Worm (Caenorhabditis elegans) whole organism, early embryonic: ENCODE data around the gene R02F11.3.

ENCODE experiments used
- B0310.2 ChIP-seq: sonication (generic microtip); optimal IDR thresholded peaks from 2 replicates; lab custom pipeline; 2016; ENCODE audit warnings: mild to moderate bottlenecking, missing genetic modification characterization, missing compliant biosample characterization
- ama-1 ChIP-seq: fragments of 150-350 bp; optimal IDR thresholded peaks from 2 replicates; lab custom pipeline; 2014
- ets-7 ChIP-seq: sonication (generic microtip); optimal IDR thresholded peaks from 2 replicates; lab custom pipeline; 2016; ENCODE audit warnings: missing genotype, missing genetic modification characterization, missing compliant biosample characterization
- tbx-11 ChIP-seq: fragments of 200-800 bp; sonication (Bioruptor generic); IDR thresholded peaks from 2 replicates; pipeline ENCODE4 v1.3.6; 2022; ENCODE audit warnings: missing genetic modification characterization, missing compliant biosample characterization
- tbx-37 ChIP-seq: fragments of 200-800 bp; sonication (Bioruptor generic); conservative IDR thresholded peaks from 2 replicates; pipeline ENCODE4 v1.3.6; 2022; ENCODE audit warnings: missing genetic modification reagents, missing genetic modification characterization, missing compliant biosample characterization

ce11 chrV:4770408-4770947 is 35.3 kb downstream of the R02F11.3 start, which contains the start of gene elt-7:
- no peak for TF ChIP-seq ets-7 (tag; lab: Kevin White, UChicago)
- TF ChIP-seq tbx-11 (GFP tag; lab: Robert Waterston, UW): no peak
- no peak for TF ChIP-seq ama-1
- no peak for TF ChIP-seq B0310.2 (tag; lab: Kevin White, UChicago)
- no peak for TF ChIP-seq tbx-37
